Worm (Caenorhabditis elegans) whole organism, early embryonic: ENCODE results near the gene frpr-4.

Experiments used
- F13C5.2 ChIP-seq: sonication (generic microtip); optimal IDR thresholded peaks from 2 replicates; lab custom pipeline; 2017; ENCODE audit warnings: mild to moderate bottlenecking, missing genetic modification characterization, inconsistent platforms, missing compliant biosample characterization
- aly-1 ChIP-seq: sonication (generic microtip); optimal IDR thresholded peaks from 2 replicates; lab custom pipeline; 2016; ENCODE audit warnings: missing genetic modification characterization, missing compliant biosample characterization
- ama-1 ChIP-seq: fragments of 150-350 bp; optimal IDR thresholded peaks from 2 replicates; lab custom pipeline; 2014
- ceh-13 ChIP-seq: fragments of 200-800 bp; sonication (Bioruptor generic); optimal IDR thresholded peaks from 2 replicates; lab custom pipeline; 2018; ENCODE audit warnings: mild to moderate bottlenecking, missing genetic modification characterization, missing compliant biosample characterization
- flt-1 ChIP-seq: fragments of 200-800 bp; sonication (Bioruptor generic); IDR thresholded peaks from 2 replicates; pipeline ENCODE4 v1.3.6; 2022; ENCODE audit warnings: missing genetic modification characterization, missing compliant biosample characterization
- pes-1 ChIP-seq: fragments of 200-800 bp; sonication (Bioruptor generic); IDR thresholded peaks from 2 replicates; pipeline ENCODE4 v1.3.6; 2022; ENCODE audit warnings: missing genetic modification reagents, missing genetic modification characterization, missing compliant biosample characterization
- scrt-1 ChIP-seq: fragments of 200-800 bp; sonication (Bioruptor generic); IDR thresholded peaks from 2 replicates; pipeline ENCODE4 v1.3.6; 2022; ENCODE audit warnings: missing genetic modification characterization, missing compliant biosample characterization
- tbx-11 ChIP-seq: fragments of 200-800 bp; sonication (Bioruptor generic); IDR thresholded peaks from 2 replicates; pipeline ENCODE4 v1.3.6; 2022; ENCODE audit warnings: missing genetic modification characterization, missing compliant biosample characterization

DNA sequence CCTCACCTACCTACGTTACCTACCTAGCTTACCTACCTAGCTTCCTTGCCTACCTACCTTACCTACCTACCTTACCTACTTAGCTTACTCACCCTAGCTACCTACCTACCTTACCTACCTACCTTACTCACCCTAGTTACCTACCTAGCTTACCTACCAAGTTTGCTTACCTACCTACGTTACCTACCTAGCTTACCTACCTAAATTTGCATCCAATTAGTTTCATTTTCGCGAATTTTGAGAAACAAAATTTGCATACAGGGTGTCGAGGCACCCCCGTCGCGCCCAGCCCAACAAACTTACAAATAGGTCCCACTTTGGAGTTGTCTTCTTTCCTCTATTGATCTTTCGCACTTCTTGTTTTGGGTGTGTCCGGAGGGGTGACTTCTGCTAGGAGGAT is 13.6 kb upstream of the frpr-4 start:
- TF ChIP-seq ama-1 (no peak), flt-1 (GFP tag; lab: Robert Waterston, UW) (no peak), aly-1 (no peak), ceh-13 (no peak), F13C5.2 (no peak), pes-1 (no peak), scrt-1 (GFP tag; lab: Robert Waterston, UW) (no peak), tbx-11 (GFP tag; lab: Robert Waterston, UW) (no peak)
